Worm (Caenorhabditis elegans) whole organism, L1 larva: ENCODE data around the gene lgc-28.
"Not testable (repeated sequence)": the region's sequence is repeated elsewhere in the genome, so short reads cannot be mapped to it uniquely, and the experiment has no call there.

Experiments used
- C34B4.2 ChIP-seq: sonication (generic microtip); optimal IDR thresholded peaks from 2 replicates; lab custom pipeline; 2017; ENCODE audit warnings: mild to moderate bottlenecking, missing genetic modification characterization, missing compliant biosample characterization
- Y116A8C.19 ChIP-seq: sonication (generic microtip); optimal IDR thresholded peaks from 2 replicates; lab custom pipeline; 2016; ENCODE audit warnings: missing compliant biosample characterization, missing genetic modification characterization, borderline replicate concordance
- aha-1 ChIP-seq: fragments of 150-350 bp; optimal IDR thresholded peaks from 2 replicates; lab custom pipeline; 2014; ENCODE audit warnings: missing biosample characterization, missing genetic modification characterization
- alr-1 ChIP-seq: fragments of 200-800 bp; sonication (Bioruptor generic); optimal IDR thresholded peaks from 2 replicates; lab custom pipeline; 2018; ENCODE audit warnings: borderline replicate concordance, mild to moderate bottlenecking, missing genetic modification characterization, missing compliant biosample characterization
- blmp-1 ChIP-seq: fragments of 150-350 bp; optimal IDR thresholded peaks from 2 replicates; lab custom pipeline; 2014; ENCODE audit warnings: missing biosample characterization, missing genetic modification characterization
- ceh-82 ChIP-seq, 3 experiments: fragments of 150-350 bp in 1 of 3; sonication (generic microtip) in 2 of 3; optimal IDR thresholded peaks; 2 replicates each; lab custom pipeline; 2014 to 2017; ENCODE audit warnings: missing biosample characterization in 3 of 3, missing genetic modification characterization in 3 of 3
- ceh-88 ChIP-seq: fragments of 200-800 bp; sonication (Bioruptor generic); IDR thresholded peaks from 2 replicates; pipeline ENCODE4 v1.3.6; 2022; ENCODE audit warnings: missing genetic modification characterization, missing compliant biosample characterization
- ceh-90 ChIP-seq: sonication (generic microtip); optimal IDR thresholded peaks from 2 replicates; lab custom pipeline; 2016; ENCODE audit warnings: missing genetic modification characterization, missing compliant biosample characterization
- dpl-1 ChIP-seq, 3 experiments: fragments of 150-350 bp in 2 of 3; sonication (generic microtip) in 1 of 3; optimal IDR thresholded peaks; 2 replicates each; lab custom pipeline; 2014 to 2017; ENCODE audit warnings: missing biosample characterization in 3 of 3, missing genetic modification characterization in 3 of 3, missing genetic modification reagents in 3 of 3
- dsc-1 ChIP-seq: sonication (generic microtip); optimal IDR thresholded peaks from 2 replicates; lab custom pipeline; 2016; ENCODE audit warnings: mild to moderate bottlenecking, missing genetic modification characterization, missing compliant biosample characterization
- efl-1 ChIP-seq, 4 experiments: fragments of 150-350 bp; optimal IDR thresholded peaks in 3 of 4; peaks in 1 of 4; 1 replicate in 1 of 4; 2 replicates in 3 of 4; lab custom pipeline; 2014; ENCODE audit warnings: missing biosample characterization in 2 of 4, missing genetic modification characterization in 2 of 4, missing genetic modification reagents in 2 of 4
- elt-2 ChIP-seq: sonication (generic microtip); optimal IDR thresholded peaks from 2 replicates; lab custom pipeline; 2016; ENCODE audit warnings: missing genetic modification characterization, mild to moderate bottlenecking, inconsistent platforms, missing compliant biosample characterization, missing genetic modification reagents
- ets-5 ChIP-seq: fragments of 200-800 bp; sonication (Bioruptor generic); IDR thresholded peaks from 2 replicates; pipeline ENCODE4 v1.3.6; 2022; ENCODE audit warnings: missing genetic modification characterization, missing compliant biosample characterization
- fkh-8 ChIP-seq: sonication (generic microtip); optimal IDR thresholded peaks from 2 replicates; lab custom pipeline; 2016; ENCODE audit warnings: mild to moderate bottlenecking, missing genetic modification characterization, missing compliant biosample characterization
- hlh-17 ChIP-seq: fragments of 200-800 bp; sonication (Bioruptor generic); optimal IDR thresholded peaks from 2 replicates; lab custom pipeline; 2018; ENCODE audit warnings: missing genetic modification characterization, mild to moderate bottlenecking, missing compliant biosample characterization, moderate library complexity, borderline replicate concordance
- hlh-4 ChIP-seq: sonication (generic microtip); optimal IDR thresholded peaks from 2 replicates; lab custom pipeline; 2016; ENCODE audit warnings: mild to moderate bottlenecking, missing genetic modification characterization, missing compliant biosample characterization
- hpl-2 ChIP-seq: fragments of 150-350 bp; optimal IDR thresholded peaks from 2 replicates; lab custom pipeline; 2014; ENCODE audit warnings: missing biosample characterization, missing genetic modification reagents, missing genetic modification characterization
- isw-1 ChIP-seq: fragments of 200-800 bp; sonication (Bioruptor generic); IDR thresholded peaks from 2 replicates; pipeline ENCODE4 v1.3.6; 2022; ENCODE audit warnings: missing genetic modification characterization, missing compliant biosample characterization
- jun-1 ChIP-seq: fragments of 150-350 bp; optimal IDR thresholded peaks from 2 replicates; lab custom pipeline; 2014; ENCODE audit warnings: missing biosample characterization, missing genetic modification reagents, missing genetic modification characterization
- lin-15B ChIP-seq: fragments of 150-350 bp; sonication (generic microtip); optimal IDR thresholded peaks from 3 replicates; lab custom pipeline; 2014; ENCODE audit warnings: missing biosample characterization, missing genetic modification characterization
- lin-35 ChIP-seq, 2 experiments: fragments of 150-350 bp; optimal IDR thresholded peaks; 2 replicates each; lab custom pipeline; 2014; ENCODE audit warnings: missing biosample characterization in 2 of 2, missing genetic modification characterization in 2 of 2, missing genetic modification reagents in 2 of 2
- mab-9 ChIP-seq: fragments of 200-800 bp; sonication (Bioruptor generic); IDR thresholded peaks from 2 replicates; pipeline ENCODE4 v1.3.6; 2022; ENCODE audit warnings: missing genetic modification reagents, missing genetic modification characterization, missing compliant biosample characterization
- mdl-1 ChIP-seq, 2 experiments: fragments of 150-350 bp; optimal IDR thresholded peaks; 2 replicates each; lab custom pipeline; 2014 to 2017; ENCODE audit warnings: missing biosample characterization in 2 of 2, missing genetic modification characterization in 2 of 2, inconsistent platforms in 1 of 2
- mef-2 ChIP-seq: fragments of 150-350 bp; optimal IDR thresholded peaks from 2 replicates; lab custom pipeline; 2014; ENCODE audit warnings: missing biosample characterization, missing genetic modification characterization
- mep-1 ChIP-seq: fragments of 150-350 bp; optimal IDR thresholded peaks from 2 replicates; lab custom pipeline; 2014; ENCODE audit warnings: missing biosample characterization, missing genetic modification characterization
- nhr-12 ChIP-seq: sonication (generic microtip); optimal IDR thresholded peaks from 2 replicates; lab custom pipeline; 2017; ENCODE audit warnings: missing biosample characterization, missing genetic modification characterization
- nhr-19 ChIP-seq: fragments of 200-800 bp; sonication (Bioruptor generic); conservative IDR thresholded peaks from 2 replicates; pipeline ENCODE4 v1.3.6; 2022; ENCODE audit warnings: missing genetic modification characterization, missing compliant biosample characterization
- nhr-237 ChIP-seq: fragments of 150-350 bp; optimal IDR thresholded peaks from 2 replicates; lab custom pipeline; 2014; ENCODE audit warnings: missing biosample characterization, missing genetic modification characterization
- nhr-77 ChIP-seq: fragments of 150-350 bp; optimal IDR thresholded peaks from 2 replicates; lab custom pipeline; 2014; ENCODE audit warnings: missing biosample characterization, missing genetic modification characterization
- nhr-85 ChIP-seq: sonication (generic microtip); peaks from one replicate; lab custom pipeline; 2016; ENCODE audit warnings: missing genetic modification characterization, inconsistent platforms, missing compliant biosample characterization
- nhr-90 ChIP-seq: sonication (generic microtip); optimal IDR thresholded peaks from 2 replicates; lab custom pipeline; 2016; ENCODE audit warnings: mild to moderate bottlenecking, missing genetic modification characterization, missing compliant biosample characterization; ENCODE audit not compliant: poor library complexity
- pax-3 ChIP-seq: fragments of 200-800 bp; sonication (Bioruptor generic); optimal IDR thresholded peaks from 2 replicates; lab custom pipeline; 2018; ENCODE audit warnings: mild to moderate bottlenecking, missing genetic modification characterization, moderate library complexity, missing compliant biosample characterization
- pqm-1 ChIP-seq: sonication (generic microtip); optimal IDR thresholded peaks from 3 replicates; lab custom pipeline; 2017; ENCODE audit warnings: missing biosample characterization, missing genetic modification characterization
- snpc-4 ChIP-seq: fragments of 150-350 bp; optimal IDR thresholded peaks from 2 replicates; lab custom pipeline; 2014; ENCODE audit warnings: missing biosample characterization, missing genetic modification characterization
- snu-23 ChIP-seq: sonication (generic microtip); optimal IDR thresholded peaks from 2 replicates; lab custom pipeline; 2016; ENCODE audit warnings: missing genetic modification characterization, missing compliant biosample characterization
- unc-30 ChIP-seq: sonication (generic microtip); optimal IDR thresholded peaks from 2 replicates; lab custom pipeline; 2017; ENCODE audit warnings: missing biosample characterization, missing genetic modification characterization
- unc-62 ChIP-seq: fragments of 150-350 bp; optimal IDR thresholded peaks from 2 replicates; lab custom pipeline; 2014; ENCODE audit warnings: missing biosample characterization, missing genetic modification reagents, missing genetic modification characterization
- xbp-1 ChIP-seq: sonication (generic microtip); optimal IDR thresholded peaks from 2 replicates; lab custom pipeline; 2016; ENCODE audit warnings: missing genetic modification characterization, missing compliant biosample characterization
- zag-1 ChIP-seq: fragments of 150-350 bp; optimal IDR thresholded peaks from 2 replicates; lab custom pipeline; 2014; ENCODE audit warnings: missing biosample characterization, missing genetic modification characterization
- ztf-4 ChIP-seq: fragments of 150-350 bp; optimal IDR thresholded peaks from 2 replicates; lab custom pipeline; 2014; ENCODE audit warnings: missing biosample characterization, missing genetic modification characterization

Gene lgc-28

DNA sequence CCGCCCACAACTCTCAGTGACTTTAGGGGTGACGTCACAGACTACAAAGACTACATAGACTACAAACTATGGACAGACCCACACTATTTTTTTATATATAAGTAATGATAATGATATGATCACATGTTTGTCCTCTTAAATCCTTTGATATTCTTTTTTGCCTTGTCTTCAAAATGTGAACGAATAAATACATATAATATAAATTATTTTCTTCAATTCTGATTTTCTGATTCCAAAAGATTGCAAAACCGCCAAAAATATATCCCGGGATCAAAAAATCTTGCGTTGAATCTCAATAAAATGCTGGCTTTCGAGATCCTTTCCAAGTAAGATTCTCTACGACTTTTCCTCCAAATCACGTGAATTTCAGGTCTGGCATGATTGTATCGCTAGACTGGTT, 24.7 kb upstream of the lgc-28 start, which contains the start of gene F33H12.1:
TSS of gene F33H12.1 (plus strand) at position 301 of the 400 bp plus-strand sequence.
- not testable (repeated sequence) for TF ChIP-seq aha-1; C34B4.2; pqm-1 (tag; lab: Kevin White, UChicago)

DNA sequence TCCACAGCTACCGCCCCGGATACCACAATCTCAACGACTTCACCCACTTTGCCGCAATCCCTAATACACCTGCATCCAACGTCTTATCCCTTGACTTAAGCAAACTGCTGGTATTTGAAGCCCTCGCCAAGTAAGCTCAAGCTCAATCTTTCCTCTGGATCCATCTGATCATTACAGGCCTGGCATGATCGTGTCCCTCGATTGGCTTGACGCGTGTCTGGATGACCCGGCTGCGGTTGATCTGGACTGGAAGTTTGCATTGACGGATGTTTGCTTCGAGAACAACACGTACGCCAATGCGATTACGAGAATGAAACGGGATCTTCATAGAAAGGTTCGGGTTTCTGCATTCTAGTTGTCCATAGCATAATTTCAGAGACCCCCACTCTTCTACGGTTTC, 24.0 kb upstream of the lgc-28 start:
- TF ChIP-seq lin-15B = no peak
- TF ChIP-seq hpl-2 (GFP tag; lab: Kevin White, UChicago) = no peak
- no peak for TF ChIP-seq Y116A8C.19
- no peak for TF ChIP-seq mdl-1 (tag; optimal IDR thresholded peaks at IDR 0.05; lab: Kevin White, UChicago)
- no peak for TF ChIP-seq xbp-1 (tag; lab: Kevin White, UChicago)
- TF ChIP-seq ceh-88 = no peak
- no peak for TF ChIP-seq dpl-1 (GFP tag; optimal IDR thresholded peaks at IDR 0.05; lab: Kevin White, UChicago)
- no peak for TF ChIP-seq C34B4.2
- TF ChIP-seq dsc-1 (tag; lab: Kevin White, UChicago) = no peak
- no peak for TF ChIP-seq mep-1 (tag; lab: Kevin White, UChicago)
- no peak for TF ChIP-seq ztf-4 (tag; lab: Kevin White, UChicago)
- no peak for TF ChIP-seq snu-23 (GFP tag; lab: Kevin White, UChicago)
- no peak for TF ChIP-seq nhr-77
- no peak for TF ChIP-seq alr-1 (tag; lab: Kevin White, UChicago)
- no peak for TF ChIP-seq mab-9
- no peak for TF ChIP-seq nhr-19 (GFP tag; lab: Robert Waterston, UW)
- TF ChIP-seq mef-2 (tag; lab: Kevin White, UChicago) = no peak
- no peak for TF ChIP-seq ets-5

DNA sequence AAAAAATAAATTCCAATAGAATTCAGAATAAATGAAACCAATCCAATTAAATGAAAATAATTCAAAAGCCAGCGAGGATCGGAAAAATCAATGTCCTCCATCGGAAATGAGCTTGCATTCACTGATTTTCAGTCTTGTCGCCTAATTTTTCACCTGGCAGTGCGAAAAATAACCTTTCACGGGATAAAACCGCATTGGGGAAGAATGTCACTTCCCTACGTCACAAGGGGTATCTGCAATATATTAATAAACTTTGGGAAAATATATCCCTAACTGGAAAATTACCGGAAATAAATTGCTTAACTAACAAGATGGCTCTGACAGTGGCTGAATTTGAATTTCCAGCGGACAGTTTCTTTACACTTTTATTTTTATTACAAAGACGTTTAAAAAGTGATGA, 19.6 kb upstream of the lgc-28 start, which contains the start of gene sri-77:
TSS of gene sri-77 (minus strand) at position 101 of the 400 bp plus-strand sequence.
- TF ChIP-seq jun-1 (tag; lab: Kevin White, UChicago) = no peak
- no peak for TF ChIP-seq efl-1 (optimal IDR thresholded peaks at IDR 0.05; lab: Kevin White, UChicago)
- TF ChIP-seq efl-1 (GFP tag; optimal IDR thresholded peaks at IDR 0.05 in 1 of 2; lab: Kevin White, UChicago) = peak in 1 of 2 experiments; percentile 8
- no peak for TF ChIP-seq snpc-4

DNA sequence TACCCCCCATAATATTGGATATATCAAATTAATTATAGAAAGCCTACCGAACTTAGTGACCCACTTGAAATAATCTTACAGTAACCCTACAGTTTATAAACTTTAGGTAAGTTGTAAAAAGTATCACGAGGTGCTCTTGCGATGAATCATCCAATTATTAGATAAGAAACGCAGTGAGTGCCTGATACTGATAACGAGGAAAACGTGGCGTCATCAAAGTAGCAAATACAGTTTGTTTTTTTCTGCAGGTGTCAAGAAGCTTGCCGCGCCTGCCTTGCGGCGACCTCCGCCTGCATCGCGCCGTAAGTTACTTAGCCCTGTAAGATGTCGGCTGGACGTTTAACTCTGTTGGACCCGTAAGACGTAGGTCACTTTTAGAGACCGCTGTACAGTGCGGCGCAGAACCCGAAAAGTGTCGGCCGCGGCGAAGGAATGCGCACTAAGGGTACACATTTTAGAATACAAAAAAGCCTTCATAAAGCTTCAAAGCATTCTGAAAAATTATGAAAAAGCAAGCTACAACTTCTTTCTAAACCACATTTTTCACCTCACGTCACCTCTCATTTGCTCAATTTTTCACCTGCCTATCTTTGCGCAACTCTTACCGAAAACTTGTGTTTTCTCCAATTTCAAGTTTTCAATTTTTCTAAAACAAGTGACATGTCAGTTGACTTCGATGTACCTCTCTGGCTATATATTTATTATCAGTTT, 14.5 kb upstream of the lgc-28 start, which contains the start of gene sri-38:
TSS of gene sri-38 (plus strand) at position 661 of the 711 bp plus-strand sequence.
- no peak for TF ChIP-seq mef-2 (tag; lab: Kevin White, UChicago)
- TF ChIP-seq jun-1 (tag; lab: Kevin White, UChicago) = peak; percentile 53
- TF ChIP-seq hlh-17 (GFP tag; lab: Kevin White, UChicago) = no peak
- TF ChIP-seq elt-2 (tag; lab: Kevin White, UChicago) = peak; percentile 98
- TF ChIP-seq unc-30 (tag; lab: Kevin White, UChicago) = no peak

DNA sequence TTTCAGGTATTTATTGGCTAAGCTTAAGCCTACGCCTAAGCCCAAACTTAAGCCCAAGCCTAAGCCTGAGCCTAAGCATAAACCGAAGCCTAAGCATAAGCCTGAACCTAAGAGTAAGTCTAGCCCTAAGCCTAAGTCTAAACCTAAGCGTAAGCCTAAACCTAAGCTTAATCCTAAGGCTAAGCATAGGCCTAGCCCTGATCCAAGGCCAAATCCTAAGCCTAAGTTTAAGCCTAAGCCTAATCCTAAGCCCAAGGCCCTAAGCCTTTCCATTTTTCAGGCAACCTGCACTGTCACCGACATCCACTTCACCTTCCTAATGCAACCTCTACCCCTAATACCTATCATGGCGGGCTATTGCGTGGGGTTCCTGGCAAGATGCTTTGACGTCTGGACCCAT, 13.9 kb upstream of the lgc-28 start:
- TF ChIP-seq zag-1 (tag; lab: Kevin White, UChicago) = no peak
- TF ChIP-seq nhr-237 (tag; lab: Kevin White, UChicago) = no peak
- TF ChIP-seq unc-62 = no peak
- TF ChIP-seq ceh-90 (tag; lab: Kevin White, UChicago) = no peak
- TF ChIP-seq nhr-12 (tag; lab: Kevin White, UChicago) = no peak
- no peak for TF ChIP-seq alr-1 (tag; lab: Kevin White, UChicago)
- no peak for TF ChIP-seq ceh-82 (tag; optimal IDR thresholded peaks at IDR 0.05; lab: Kevin White, UChicago)
- TF ChIP-seq blmp-1 (tag; lab: Kevin White, UChicago) = no peak
- no peak for TF ChIP-seq isw-1 (GFP tag; lab: Robert Waterston, UW)
- TF ChIP-seq fkh-8 (tag; lab: Kevin White, UChicago) = no peak
- no peak for TF ChIP-seq pax-3
- no peak for TF ChIP-seq nhr-90
- no peak for TF ChIP-seq dsc-1 (tag; lab: Kevin White, UChicago)
- TF ChIP-seq lin-35 (GFP tag; optimal IDR thresholded peaks at IDR 0.05; lab: Kevin White, UChicago) = no peak
- TF ChIP-seq ceh-88 = no peak
- TF ChIP-seq hpl-2 (GFP tag; lab: Kevin White, UChicago) = no peak
- TF ChIP-seq nhr-85 = no peak
- TF ChIP-seq hlh-4 = no peak
- TF ChIP-seq unc-30 (tag; lab: Kevin White, UChicago) = no peak
- no peak for TF ChIP-seq C34B4.2
- TF ChIP-seq, all 84 proteins: peak for 0
